Worm (Caenorhabditis elegans): Measurements from ENCODE around the gene mig-14.
"Not testable (repeated sequence)": the region's sequence is repeated elsewhere in the genome, so short reads cannot be mapped to it uniquely, and the experiment has no call there.

- not testable (repeated sequence) for TF ChIP-seq sptf-1 (tag; optimal IDR thresholded peaks at IDR 0.05); ceh-82 (tag; optimal IDR thresholded peaks at IDR 0.05); skn-1 (tag; optimal IDR thresholded peaks at IDR 0.05); elt-3 (tag; optimal IDR thresholded peaks at IDR 0.05); egl-27 (tag; optimal IDR thresholded peaks at IDR 0.05); blmp-1 (tag; optimal IDR thresholded peaks at IDR 0.05); mep-1 (tag; optimal IDR thresholded peaks at IDR 0.05); nhr-28 (tag; optimal IDR thresholded peaks at IDR 0.05); lsy-2 (tag; optimal IDR thresholded peaks at IDR 0.05); unc-62 (GFP tag; optimal IDR thresholded peaks at IDR 0.05); dpl-1 (GFP tag; optimal IDR thresholded peaks at IDR 0.05); ztf-11 (tag; optimal IDR thresholded peaks at IDR 0.05); snpc-4 (tag; optimal IDR thresholded peaks at IDR 0.05); mdl-1 (tag; optimal IDR thresholded peaks at IDR 0.05)
Measured at ce11 chrII:13790701-13791100, 49.2 kb downstream of the mig-14 start.
